Worm (Caenorhabditis elegans) whole organism, L4 larva: ENCODE measurements around the gene gtap-2.

ENCODE experiments used
- F10B5.3 ChIP-seq: sonication (generic microtip); optimal IDR thresholded peaks from 2 replicates; lab custom pipeline; 2016; ENCODE audit warnings: mild to moderate bottlenecking, missing genetic modification characterization, missing compliant biosample characterization
- T20F7.1 ChIP-seq: fragments of 200-800 bp; sonication (Bioruptor generic); optimal IDR thresholded peaks from 2 replicates; lab custom pipeline; 2018; ENCODE audit warnings: mild to moderate bottlenecking, missing genetic modification characterization, missing compliant biosample characterization
- T26A8.4 ChIP-seq: fragments of 200-800 bp; sonication (Bioruptor generic); IDR thresholded peaks from 2 replicates; pipeline ENCODE4 v1.3.6; 2022; ENCODE audit warnings: missing genetic modification characterization, missing compliant biosample characterization
- Y75B8A.6 ChIP-seq: fragments of 200-800 bp; sonication (Bioruptor generic); IDR thresholded peaks from 2 replicates; pipeline ENCODE4 v1.3.6; 2022; ENCODE audit warnings: missing genetic modification reagents, missing genetic modification characterization, missing compliant biosample characterization
- aha-1 ChIP-seq: fragments of 150-350 bp; peaks from one replicate; lab custom pipeline; 2014; ENCODE audit warnings: missing biosample characterization, missing genetic modification characterization
- ama-1 ChIP-seq: fragments of 150-350 bp; optimal IDR thresholded peaks from 2 replicates; lab custom pipeline; 2014; ENCODE audit warnings: inconsistent platforms, mixed read lengths
- ceh-20 ChIP-seq: fragments of 200-800 bp; sonication (Bioruptor generic); IDR thresholded peaks from 2 replicates; pipeline ENCODE4 v1.3.6; 2022; ENCODE audit warnings: missing genetic modification reagents, missing genetic modification characterization, missing compliant biosample characterization
- cey-2 ChIP-seq: sonication (generic microtip); optimal IDR thresholded peaks from 3 replicates; lab custom pipeline; 2017; ENCODE audit warnings: missing genetic modification characterization, mild to moderate bottlenecking, missing compliant biosample characterization, antibody characterized with exemption, borderline replicate concordance; ENCODE audit not compliant: insufficient read depth
- ctbp-1 ChIP-seq: fragments of 200-800 bp; sonication (Bioruptor generic); IDR thresholded peaks from 2 replicates; pipeline ENCODE4 v1.3.6; 2022; ENCODE audit warnings: missing genetic modification reagents, missing genetic modification characterization, missing compliant biosample characterization
- daf-16 ChIP-seq, 3 experiments: sonication (generic microtip); optimal IDR thresholded peaks; 2 replicates each; lab custom pipeline; 2016 to 2017; ENCODE audit warnings: missing genetic modification characterization in 3 of 3, missing genetic modification reagents in 3 of 3, mild to moderate bottlenecking in 2 of 3, missing compliant biosample characterization in 2 of 3, missing biosample characterization in 1 of 3, moderate library complexity in 1 of 3
- daf-19 ChIP-seq: fragments of 200-800 bp; sonication (Bioruptor generic); conservative IDR thresholded peaks from 2 replicates; pipeline ENCODE4 v1.3.6; 2022; ENCODE audit warnings: missing genetic modification characterization, missing compliant biosample characterization
- dmd-6 ChIP-seq: fragments of 200-800 bp; sonication (Bioruptor generic); IDR thresholded peaks from 2 replicates; pipeline ENCODE4 v1.3.6; 2022; ENCODE audit warnings: missing genetic modification reagents, missing genetic modification characterization, missing compliant biosample characterization
- dpl-1 ChIP-seq: fragments of 150-350 bp; optimal IDR thresholded peaks from 2 replicates; lab custom pipeline; 2014; ENCODE audit warnings: missing biosample characterization, missing genetic modification reagents, missing genetic modification characterization
- dve-1 ChIP-seq: sonication (generic microtip); optimal IDR thresholded peaks from 2 replicates; lab custom pipeline; 2017; ENCODE audit warnings: antibody characterized with exemption, mild to moderate bottlenecking, missing genetic modification characterization, missing compliant biosample characterization; ENCODE audit not compliant: insufficient read depth
- egl-43 ChIP-seq: fragments of 200-800 bp; sonication (Bioruptor generic); IDR thresholded peaks from 2 replicates; pipeline ENCODE4 v1.3.6; 2022; ENCODE audit warnings: missing genetic modification reagents, missing genetic modification characterization, missing compliant biosample characterization
- fos-1 ChIP-seq: fragments of 150-350 bp; optimal IDR thresholded peaks from 2 replicates; lab custom pipeline; 2014; ENCODE audit warnings: missing biosample characterization, missing genetic modification characterization
- gei-8 ChIP-seq: fragments of 200-800 bp; sonication (Bioruptor generic); optimal IDR thresholded peaks from 2 replicates; lab custom pipeline; 2018; ENCODE audit warnings: mild to moderate bottlenecking, missing genetic modification characterization, missing compliant biosample characterization
- hlh-11 ChIP-seq: fragments of 200-800 bp; sonication (Bioruptor generic); optimal IDR thresholded peaks from 2 replicates; lab custom pipeline; 2018; ENCODE audit warnings: mild to moderate bottlenecking, missing genetic modification characterization, missing compliant biosample characterization
- lin-13 ChIP-seq: fragments of 150-350 bp; optimal IDR thresholded peaks from 2 replicates; lab custom pipeline; 2014; ENCODE audit warnings: missing biosample characterization, missing genetic modification reagents, missing genetic modification characterization
- lin-38 ChIP-seq: fragments of 200-800 bp; sonication (Bioruptor generic); IDR thresholded peaks from 2 replicates; pipeline ENCODE4 v1.3.6; 2022; ENCODE audit warnings: missing genetic modification reagents, missing genetic modification characterization, missing compliant biosample characterization
- lin-39 ChIP-seq: fragments of 150-350 bp; optimal IDR thresholded peaks from 2 replicates; lab custom pipeline; 2014; ENCODE audit warnings: missing biosample characterization, missing genetic modification reagents, missing genetic modification characterization
- lsy-2 ChIP-seq, 2 experiments: fragments of 150-350 bp in 1 of 2; sonication (generic microtip) in 1 of 2; optimal IDR thresholded peaks; 2 replicates each; lab custom pipeline; 2014 to 2017; ENCODE audit warnings: missing biosample characterization in 2 of 2, missing genetic modification characterization in 2 of 2
- mdl-1 ChIP-seq, 2 experiments: fragments of 150-350 bp in 1 of 2; sonication (generic microtip) in 1 of 2; optimal IDR thresholded peaks; 2 replicates each; lab custom pipeline; 2014 to 2017; ENCODE audit warnings: missing biosample characterization in 2 of 2, missing genetic modification characterization in 2 of 2
- mep-1 ChIP-seq: fragments of 150-350 bp; sonication (generic microtip); optimal IDR thresholded peaks from 3 replicates; lab custom pipeline; 2014; ENCODE audit warnings: missing biosample characterization, missing genetic modification characterization
- mxl-3 ChIP-seq: fragments of 200-800 bp; sonication (Bioruptor generic); optimal IDR thresholded peaks from 2 replicates; lab custom pipeline; 2018; ENCODE audit warnings: mild to moderate bottlenecking, missing genetic modification characterization, missing compliant biosample characterization
- nhr-237 ChIP-seq: sonication (generic microtip); optimal IDR thresholded peaks from 2 replicates; lab custom pipeline; 2017; ENCODE audit warnings: missing biosample characterization, missing genetic modification characterization
- nhr-28 ChIP-seq: fragments of 150-350 bp; optimal IDR thresholded peaks from 2 replicates; lab custom pipeline; 2014; ENCODE audit warnings: missing biosample characterization, missing genetic modification characterization
- nhr-41 ChIP-seq: fragments of 200-800 bp; sonication (Bioruptor generic); IDR thresholded peaks from 2 replicates; pipeline ENCODE4 v1.3.6; 2022; ENCODE audit warnings: missing genetic modification reagents, missing genetic modification characterization, missing compliant biosample characterization
- nhr-48 ChIP-seq: sonication (generic microtip); optimal IDR thresholded peaks from 2 replicates; lab custom pipeline; 2016; ENCODE audit warnings: mild to moderate bottlenecking, missing genetic modification characterization, missing compliant biosample characterization
- nhr-6 ChIP-seq: fragments of 150-350 bp; optimal IDR thresholded peaks from 2 replicates; lab custom pipeline; 2014; ENCODE audit warnings: missing biosample characterization, missing genetic modification characterization
- nhr-77 ChIP-seq: fragments of 150-350 bp; optimal IDR thresholded peaks from 2 replicates; lab custom pipeline; 2014; ENCODE audit warnings: missing biosample characterization, missing genetic modification characterization
- php-3 ChIP-seq: fragments of 200-800 bp; sonication (Bioruptor generic); IDR thresholded peaks from 2 replicates; pipeline ENCODE4 v1.3.6; 2022; ENCODE audit warnings: missing genetic modification reagents, missing genetic modification characterization, missing compliant biosample characterization
- set-16 ChIP-seq: fragments of 200-800 bp; sonication (Bioruptor generic); IDR thresholded peaks from 2 replicates; pipeline ENCODE4 v1.3.6; 2022; ENCODE audit warnings: missing genetic modification reagents, missing genetic modification characterization, missing compliant biosample characterization
- snpc-1.2 ChIP-seq: fragments of 200-800 bp; sonication (Bioruptor generic); IDR thresholded peaks from 2 replicates; pipeline ENCODE4 v1.3.6; 2022; ENCODE audit warnings: missing genetic modification reagents, missing genetic modification characterization, missing compliant biosample characterization
- spr-3 ChIP-seq: fragments of 200-800 bp; sonication (Bioruptor generic); optimal IDR thresholded peaks from 2 replicates; lab custom pipeline; 2018; ENCODE audit warnings: mild to moderate bottlenecking, missing genetic modification characterization, missing compliant biosample characterization
- tag-97 ChIP-seq: fragments of 200-800 bp; sonication (Bioruptor generic); IDR thresholded peaks from 2 replicates; pipeline ENCODE4 v1.3.6; 2022; ENCODE audit warnings: missing genetic modification characterization, missing compliant biosample characterization
- tra-1 ChIP-seq: fragments of 200-800 bp; sonication (Bioruptor generic); IDR thresholded peaks from 2 replicates; pipeline ENCODE4 v1.3.6; 2022; ENCODE audit warnings: missing genetic modification reagents, missing genetic modification characterization, missing compliant biosample characterization
- unc-130 ChIP-seq: sonication (generic microtip); optimal IDR thresholded peaks from 2 replicates; lab custom pipeline; 2016; ENCODE audit warnings: missing genetic modification reagents, missing genetic modification characterization, missing compliant biosample characterization
- unc-39 ChIP-seq: sonication (generic microtip); optimal IDR thresholded peaks from 2 replicates; lab custom pipeline; 2017; ENCODE audit warnings: missing biosample characterization, missing genetic modification characterization
- unc-62 ChIP-seq, 3 experiments: fragments of 150-350 bp in 1 of 3; sonication (generic microtip); optimal IDR thresholded peaks in 2 of 3; peaks in 1 of 3; 1 replicate in 1 of 3; 2 replicates in 2 of 3; lab custom pipeline; 2014 to 2017; ENCODE audit warnings: missing biosample characterization in 3 of 3, missing genetic modification characterization in 3 of 3, missing genetic modification reagents in 3 of 3, missing genotype in 1 of 3
- zfp-2 ChIP-seq: sonication (generic microtip); optimal IDR thresholded peaks from 2 replicates; lab custom pipeline; 2016; ENCODE audit warnings: mild to moderate bottlenecking, missing genetic modification characterization, missing compliant biosample characterization
- zip-2 ChIP-seq: fragments of 150-350 bp; optimal IDR thresholded peaks from 2 replicates; lab custom pipeline; 2014; ENCODE audit warnings: missing biosample characterization, missing genetic modification characterization
- ztf-7 ChIP-seq: fragments of 150-350 bp; optimal IDR thresholded peaks from 2 replicates; lab custom pipeline; 2014; ENCODE audit warnings: missing biosample characterization, missing genetic modification characterization

Gene gtap-2

DNA sequence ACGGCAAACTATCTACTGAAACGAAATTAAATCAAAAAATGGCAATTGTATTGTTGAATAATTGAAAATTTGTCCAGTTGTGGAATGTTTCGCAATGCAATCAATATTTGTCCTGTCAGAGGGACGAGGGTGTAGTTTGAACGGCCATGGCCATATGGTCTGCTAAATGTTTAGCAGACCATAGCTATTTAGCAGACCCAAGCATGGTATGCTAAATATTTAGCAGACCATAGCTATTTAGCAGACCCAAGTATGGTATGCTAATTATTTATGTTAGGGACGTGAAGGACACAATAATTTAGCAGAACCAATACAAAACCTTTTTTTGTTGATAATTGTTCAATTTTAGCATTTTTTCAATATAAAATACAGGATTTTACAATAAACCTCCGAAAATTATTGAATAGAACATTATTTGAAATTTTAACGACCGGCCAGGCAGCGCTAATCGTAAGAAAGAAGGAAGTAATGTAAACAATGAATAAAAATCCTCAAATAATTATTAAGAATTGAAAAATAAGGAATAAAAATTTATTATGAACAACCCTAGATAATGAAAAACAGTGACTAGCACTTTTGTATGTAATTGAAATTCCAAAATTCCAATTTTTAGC, 3.2 kb upstream of the gtap-2 start, which contains the start of gene riok-3 (continued):
- TF ChIP-seq php-3 (GFP tag; lab: Robert Waterston, UW), result peak; percentile 55; the same call in 1 of the 2 replicates
- TF ChIP-seq hlh-11 (tag; lab: Kevin White, UChicago), result peak; percentile 1
- TF ChIP-seq T26A8.4, result peak; percentile 78

DNA sequence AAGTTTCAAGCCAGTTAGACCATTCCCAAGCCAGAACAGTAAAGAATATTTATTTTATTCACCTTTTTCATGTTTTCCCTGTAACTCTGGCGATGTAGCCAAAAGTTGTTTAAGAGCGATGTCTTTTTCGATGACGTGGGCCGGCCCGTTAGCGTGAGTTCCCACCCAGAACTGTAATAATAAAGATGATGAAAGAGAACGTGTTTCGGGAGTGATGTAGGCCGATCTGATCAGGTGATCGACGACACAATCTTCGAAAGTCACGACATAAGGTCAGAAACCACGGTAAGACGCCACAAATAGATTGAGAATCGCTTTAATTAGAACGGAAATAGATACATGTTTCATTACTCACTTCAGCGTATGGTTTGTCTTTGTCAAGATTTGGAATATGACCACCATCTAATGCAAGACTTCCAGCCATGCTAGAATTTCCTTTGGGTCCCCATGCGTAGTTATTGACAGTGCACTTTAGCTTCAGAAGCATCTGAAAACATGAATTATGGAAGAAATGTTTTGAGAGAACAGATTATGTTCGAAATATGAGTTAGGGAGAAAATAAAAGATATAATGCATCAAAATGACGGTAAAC, 1.3 kb upstream of the gtap-2 start, which contains the start of gene ZK632.4:
Gene ZK632.4 (minus strand): TSS at position 487 of the 592 bp plus-strand sequence.
- peak in 1 of 2 experiments; percentile 92 for TF ChIP-seq unc-62 (GFP tag; optimal IDR thresholded peaks at IDR 0.05 in 1 of 2; lab: Kevin White, UChicago)
- no peak for TF ChIP-seq unc-62 (tag; optimal IDR thresholded peaks at IDR 0.05; lab: Kevin White, UChicago)
- TF ChIP-seq gei-8 (GFP tag; lab: Kevin White, UChicago), result no peak
- no peak for TF ChIP-seq cey-2 (tag; lab: Kevin White, UChicago)
- TF ChIP-seq tra-1, result peak; percentile 34; the same call in 1 of the 2 replicates
- no peak for TF ChIP-seq Y75B8A.6 (GFP tag; lab: Robert Waterston, UW)
- TF ChIP-seq nhr-41 (GFP tag; lab: Robert Waterston, UW), result no peak
- TF ChIP-seq F10B5.3 (tag; lab: Kevin White, UChicago), result no peak

DNA sequence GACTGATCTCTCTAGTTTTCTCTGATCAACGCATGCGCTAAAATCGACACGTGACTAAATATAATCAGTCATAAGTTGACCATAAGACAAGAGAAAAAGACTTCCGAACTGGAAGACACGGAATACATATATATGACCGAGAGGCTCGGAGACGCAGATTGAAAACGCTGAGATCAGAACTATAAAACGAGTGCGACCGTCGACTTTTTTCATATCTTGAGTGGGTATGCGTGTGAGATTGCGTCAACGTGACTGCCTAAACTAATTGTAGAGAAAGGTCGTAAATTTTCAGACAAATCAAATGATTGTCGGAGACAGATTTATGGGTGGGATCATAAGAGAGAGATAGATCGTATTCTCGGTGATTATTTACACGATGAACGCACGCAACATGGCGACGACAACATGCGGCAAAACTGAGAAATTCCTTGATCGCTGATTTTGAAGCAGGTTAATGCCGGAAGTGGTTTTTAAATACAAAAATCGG, 741 bp upstream of the gtap-2 start:
- no peak for TF ChIP-seq egl-43 (GFP tag; lab: Robert Waterston, UW)
- no peak for TF ChIP-seq fos-1 (tag; lab: Kevin White, UChicago)
- TF ChIP-seq dve-1 (tag; lab: Kevin White, UChicago), result peak; percentile 61
- TF ChIP-seq dpl-1 (GFP tag; lab: Kevin White, UChicago), result peak; percentile 34
- no peak for TF ChIP-seq spr-3 (GFP tag; lab: Kevin White, UChicago)
- peak; percentile 30; the same call in 1 of the 2 replicates for TF ChIP-seq lin-38 (GFP tag; lab: Robert Waterston, UW)
- peak; percentile 86 for TF ChIP-seq nhr-48 (tag; lab: Kevin White, UChicago)
- TF ChIP-seq ceh-20 (GFP tag; lab: Robert Waterston, UW), result peak; percentile 72
- TF ChIP-seq mxl-3, result peak; percentile 79
- peak; percentile 2 to 25 for TF ChIP-seq lsy-2 (tag; optimal IDR thresholded peaks at IDR 0.05; lab: Kevin White, UChicago)
- peak; percentile 38 for TF ChIP-seq nhr-6 (tag; lab: Kevin White, UChicago)
- TF ChIP-seq aha-1, result peak; percentile 81
- TF ChIP-seq ztf-7 (tag; lab: Kevin White, UChicago), result no peak
- TF ChIP-seq set-16 (GFP tag; lab: Robert Waterston, UW), result no peak
- TF ChIP-seq nhr-77 (tag; lab: Kevin White, UChicago), result peak; percentile 45
- 0 out of 2 replicates have a peak, but pooled peaks have one; percentile 15 for TF ChIP-seq T26A8.4
- peak; percentile 8 for TF ChIP-seq lin-13 (GFP tag; lab: Kevin White, UChicago)
- no peak for TF ChIP-seq tag-97 (GFP tag; lab: Robert Waterston, UW)
- no peak for TF ChIP-seq daf-19 (GFP tag; lab: Robert Waterston, UW)
- TF ChIP-seq zip-2, result peak; percentile 5
- TF ChIP-seq php-3 (GFP tag; lab: Robert Waterston, UW), result peak; percentile 94
- TF ChIP-seq lin-39 (tag; lab: Kevin White, UChicago), result no peak
- TF ChIP-seq T20F7.1 (GFP tag; lab: Kevin White, UChicago), result no peak
- TF ChIP-seq snpc-1.2 (GFP tag; lab: Robert Waterston, UW), result no peak
- TF ChIP-seq nhr-237, result no peak
- peak; percentile 81 for TF ChIP-seq hlh-11 (tag; lab: Kevin White, UChicago)
- no peak for TF ChIP-seq cey-2 (tag; lab: Kevin White, UChicago)
- peak; percentile 75 for TF ChIP-seq nhr-28
- TF ChIP-seq unc-130, result no peak
- no peak for TF ChIP-seq unc-39 (tag; lab: Kevin White, UChicago)
- TF ChIP-seq dmd-6 (GFP tag; lab: Robert Waterston, UW), result peak; percentile 37; the same call in 1 of the 2 replicates
- no peak for TF ChIP-seq ctbp-1 (GFP tag; lab: Robert Waterston, UW)
- TF ChIP-seq zfp-2 (tag; lab: Kevin White, UChicago), result no peak
- TF ChIP-seq mdl-1 (tag; optimal IDR thresholded peaks at IDR 0.05; lab: Kevin White, UChicago), result peak; percentile 23 to 79
- peak; percentile 64 for TF ChIP-seq ama-1 (lab: Kevin White, UChicago)
- no peak for TF ChIP-seq daf-16 (GFP tag; optimal IDR thresholded peaks at IDR 0.05; lab: Kevin White, UChicago)
- peak; percentile 13 for TF ChIP-seq daf-16 (tag; optimal IDR thresholded peaks at IDR 0.05; lab: Kevin White, UChicago)
- TF ChIP-seq tra-1, result 0 out of 2 replicates have a peak, but pooled peaks have one; percentile 6
- TF ChIP-seq mep-1 (tag; lab: Kevin White, UChicago), result peak; percentile 63
